Fruit fly (Drosophila melanogaster) Kc167 (cell line): ENCODE measurements around the gene CG11178.

Experiments
- Myc ChIP-seq: fragments of >200 bp; optimal IDR thresholded peaks from 2 replicates; lab custom pipeline; 2017; ENCODE audit warnings: missing external identifiers
- Sin3A ChIP-seq: fragments of >200 bp; optimal IDR thresholded peaks from 2 replicates; lab custom pipeline; 2018; ENCODE audit warnings: missing external identifiers
- h ChIP-seq: fragments of >200 bp; optimal IDR thresholded peaks from 3 replicates; lab custom pipeline; 2018; ENCODE audit warnings: missing external identifiers
- insv ChIP-seq: fragments of >200 bp; optimal IDR thresholded peaks from 3 replicates; lab custom pipeline; 2018; ENCODE audit warnings: missing external identifiers

DNA sequence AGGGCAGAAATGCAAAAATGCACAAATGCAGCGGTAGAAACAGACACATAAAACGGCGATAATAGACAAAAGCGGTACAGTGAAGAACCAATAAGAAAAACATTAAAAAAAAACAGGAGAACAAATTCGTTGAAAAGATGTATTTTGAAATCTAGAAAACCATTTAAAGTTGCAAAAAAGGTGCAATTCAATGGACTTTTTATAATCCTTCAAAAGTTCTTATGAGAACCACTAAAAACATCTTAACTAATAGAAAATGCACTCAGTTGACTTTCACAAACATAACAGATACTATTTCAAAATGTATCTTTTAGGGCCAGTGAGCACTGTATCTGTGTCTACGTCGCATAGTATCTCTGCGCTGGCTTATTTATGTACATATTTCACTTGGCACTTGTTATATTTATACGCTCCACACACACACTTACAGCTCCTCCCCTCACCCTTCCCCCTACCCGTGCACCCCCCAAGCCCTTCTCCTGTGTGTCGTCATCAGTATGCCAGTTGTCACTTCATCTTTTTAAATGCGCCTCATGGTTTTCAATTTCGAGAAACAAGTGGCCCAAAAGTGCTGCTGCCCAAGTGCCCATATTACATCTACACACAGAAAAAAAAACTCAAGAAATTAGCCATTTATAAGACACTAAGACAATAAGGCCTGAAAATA lies 39.9 kb upstream of the CG11178 start:
- TF ChIP-seq insv (lab: Kevin White, UChicago) (no peak), Myc (lab: Kevin White, UChicago) (no peak), h (lab: Kevin White, UChicago) (no peak), Sin3A (lab: Kevin White, UChicago) (no peak)
